Worm (Caenorhabditis elegans) whole organism, L4 larva: ENCODE measurements around the gene C16B8.3.

ENCODE experiments used
- ZK546.5 ChIP-seq, 2 experiments: sonication (generic microtip); optimal IDR thresholded peaks; 2 replicates each; lab custom pipeline; 2017; ENCODE audit warnings: missing biosample characterization in 2 of 2, missing genetic modification characterization in 2 of 2
- ama-1 ChIP-seq: fragments of 150-350 bp; optimal IDR thresholded peaks from 2 replicates; lab custom pipeline; 2014; ENCODE audit warnings: inconsistent platforms, mixed read lengths
- dmd-9 ChIP-seq: fragments of 200-800 bp; sonication (Bioruptor generic); IDR thresholded peaks from 2 replicates; pipeline ENCODE4 v1.3.6; 2022; ENCODE audit warnings: missing genetic modification reagents, missing genetic modification characterization, missing compliant biosample characterization
- unc-62 ChIP-seq, 3 experiments: fragments of 150-350 bp in 1 of 3; sonication (generic microtip); optimal IDR thresholded peaks in 2 of 3; peaks in 1 of 3; 1 replicate in 1 of 3; 2 replicates in 2 of 3; lab custom pipeline; 2014 to 2017; ENCODE audit warnings: missing biosample characterization in 3 of 3, missing genetic modification characterization in 3 of 3, missing genetic modification reagents in 3 of 3, missing genotype in 1 of 3

DNA sequence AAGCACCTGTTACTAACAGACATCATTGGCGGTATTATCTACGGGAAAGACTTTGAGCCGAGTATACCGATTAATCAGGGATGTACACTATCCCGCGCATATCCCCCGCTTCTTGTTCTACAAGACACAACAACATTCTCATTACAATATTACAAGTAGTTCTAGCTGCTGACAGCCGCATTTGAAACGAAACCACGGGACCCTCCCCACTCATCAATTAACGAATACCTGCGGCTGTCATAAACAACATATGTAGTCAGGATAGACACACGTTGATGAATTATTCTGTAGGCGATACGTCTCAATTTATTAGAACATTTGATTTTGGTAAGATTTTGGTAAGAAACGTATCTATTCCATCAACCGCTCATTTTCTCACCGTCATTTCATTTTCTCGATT lies 8.3 kb upstream of the C16B8.3 start:
- no peak for TF ChIP-seq ZK546.5 (tag; optimal IDR thresholded peaks at IDR 0.05; lab: Kevin White, UChicago)
- TF ChIP-seq dmd-9: no peak
- TF ChIP-seq ama-1: no peak
- TF ChIP-seq unc-62 (GFP tag; optimal IDR thresholded peaks at IDR 0.05 in 1 of 2; lab: Kevin White, UChicago): peak in 1 of 2 experiments; percentile 11
- no peak for TF ChIP-seq unc-62 (tag; optimal IDR thresholded peaks at IDR 0.05; lab: Kevin White, UChicago)
